Fruit fly (Drosophila melanogaster) ovary, adult (tissue): Measurements from ENCODE around the gene CG43739.

Source experiments
- CG17801 ChIP-seq: fragments of 200-800 bp; optimal IDR thresholded peaks from 2 replicates; lab custom pipeline; 2019; ENCODE audit warnings: missing biosample characterization, mild to moderate bottlenecking, missing genetic modification characterization, moderate library complexity; ENCODE audit not compliant: partially characterized antibody

The CG43739 gene

dm6 chr2L:20913528-20913927 lies 5.2 kb downstream of the CG43739 start:
- TF ChIP-seq CG17801 (GFP tag; lab: Kevin White, UChicago), result no peak

DNA sequence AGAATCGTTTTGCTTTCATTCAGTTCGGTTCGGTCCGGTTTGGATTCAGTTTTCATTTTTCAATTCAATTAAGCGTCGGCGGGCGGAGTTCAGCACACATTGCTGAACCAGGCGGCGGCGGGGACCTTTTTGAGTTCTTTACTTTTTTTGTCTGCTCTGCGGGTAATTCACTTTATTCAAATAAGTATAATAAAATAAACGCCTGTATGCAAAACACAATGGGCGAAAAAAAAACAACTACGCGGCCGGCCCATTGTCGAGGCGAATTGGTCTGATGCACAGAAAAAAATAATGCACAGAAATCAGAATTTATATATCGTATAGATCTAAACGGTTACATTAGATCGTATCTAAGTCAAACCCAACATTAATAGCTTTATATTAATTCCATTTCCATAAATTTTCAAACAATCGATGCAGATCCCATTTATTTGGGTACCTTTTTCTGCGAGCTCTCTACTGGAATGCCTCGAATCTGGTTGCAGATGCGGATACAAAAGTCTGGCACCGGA lies 5.9 kb downstream of the CG43739 start:
- TF ChIP-seq CG17801 (GFP tag; lab: Kevin White, UChicago), result no peak

dm6 chr2L:20911374-20911773 lies 7.4 kb downstream of the CG43739 start:
- no peak for TF ChIP-seq CG17801 (GFP tag; lab: Kevin White, UChicago)

DNA sequence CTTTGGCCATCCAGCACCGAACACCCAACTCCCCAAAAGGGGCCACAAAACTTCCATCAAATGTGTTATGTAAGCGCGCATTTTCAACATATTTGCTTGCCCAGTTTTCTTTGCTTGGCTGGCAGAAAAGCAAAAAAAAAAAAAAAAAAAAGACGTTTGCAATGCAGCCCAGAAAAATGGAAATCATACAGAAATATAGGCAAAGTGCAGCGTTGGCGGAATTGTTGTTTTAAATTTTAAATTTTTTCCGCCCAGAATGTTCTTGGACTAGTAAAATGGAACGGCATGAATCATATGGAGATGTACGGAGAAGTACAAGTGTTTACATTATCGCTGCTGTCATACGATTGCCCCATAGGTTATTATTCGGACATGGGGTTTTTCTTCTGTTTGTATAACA lies 9.4 kb downstream of the CG43739 start:
- TF ChIP-seq CG17801 (GFP tag; lab: Kevin White, UChicago), result peak; percentile 54

DNA sequence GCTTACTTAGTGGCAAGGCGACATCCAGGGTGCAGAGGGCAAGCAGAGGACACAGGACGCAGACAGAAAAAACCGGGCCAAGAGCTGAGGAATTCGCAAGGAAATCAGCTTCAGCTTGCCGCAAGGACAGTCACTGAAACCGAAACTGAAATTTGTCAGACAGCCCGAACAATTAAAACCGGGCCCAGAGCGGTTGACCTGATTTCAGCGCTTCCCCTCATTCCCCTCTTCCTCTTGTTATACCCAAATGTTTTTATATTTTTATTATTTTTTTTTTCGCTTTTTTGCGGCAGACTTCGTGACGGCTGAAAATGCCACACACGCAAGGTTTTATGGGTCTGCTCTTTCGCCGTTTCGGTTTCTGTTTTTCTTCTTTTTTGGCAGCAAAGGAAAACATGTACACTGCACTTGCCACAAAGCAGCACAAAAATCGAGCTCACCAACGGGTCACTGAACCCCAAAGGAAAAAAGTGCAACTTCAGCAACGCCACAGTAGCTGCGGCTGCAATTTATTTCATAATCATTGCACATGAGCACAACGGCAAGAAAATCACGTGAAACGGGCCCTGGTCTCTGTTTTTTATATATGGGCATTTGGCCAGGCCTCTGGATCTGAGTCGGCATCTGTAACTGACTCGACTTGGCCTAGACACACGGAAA lies 10.6 kb downstream of the CG43739 start:
- no peak for TF ChIP-seq CG17801 (GFP tag; lab: Kevin White, UChicago)

dm6 chr2L:20905025-20905424 lies 13.7 kb downstream of the CG43739 start:
- TF ChIP-seq CG17801 (GFP tag; lab: Kevin White, UChicago), result no peak

dm6 chr2L:20904327-20904726 lies 14.4 kb downstream of the CG43739 start:
- TF ChIP-seq CG17801 (GFP tag; lab: Kevin White, UChicago), result no peak

dm6 chr2L:20898478-20899075 lies 20.2 kb downstream of the CG43739 start:
- TF ChIP-seq CG17801 (GFP tag; lab: Kevin White, UChicago), result no peak

- TF ChIP-seq CG17801 (GFP tag; lab: Kevin White, UChicago), result no peak
These were observed 21.9 kb downstream of the CG43739 start for dm6 chr2L:20896681-20897341.

DNA sequence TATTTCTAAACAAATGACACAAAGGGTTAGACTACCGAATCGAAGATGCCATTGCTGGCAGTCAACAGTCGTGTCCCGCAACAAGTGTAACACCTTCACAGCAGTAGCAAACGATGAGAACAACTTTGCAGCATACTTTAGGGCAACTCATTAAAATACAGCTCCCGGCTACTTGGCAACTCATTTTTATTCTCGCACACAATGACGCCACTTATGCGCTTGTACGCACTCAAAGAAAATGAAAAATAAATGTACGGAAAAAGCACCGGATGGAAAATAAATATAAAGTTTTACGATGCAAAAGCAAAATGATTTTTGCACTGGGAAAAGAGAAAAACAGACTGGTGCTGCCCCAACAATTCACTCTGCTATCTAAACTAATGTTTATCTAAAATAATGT lies 27.5 kb downstream of the CG43739 start:
- TF ChIP-seq CG17801 (GFP tag; lab: Kevin White, UChicago), result peak; percentile 47

- TF ChIP-seq CG17801 (GFP tag; lab: Kevin White, UChicago), result no peak
These were observed 28.7 kb downstream of the CG43739 start for dm6 chr2L:20889857-20890606.

dm6 chr2L:20887273-20887672 lies 31.5 kb downstream of the CG43739 start:
- no peak for TF ChIP-seq CG17801 (GFP tag; lab: Kevin White, UChicago)

DNA sequence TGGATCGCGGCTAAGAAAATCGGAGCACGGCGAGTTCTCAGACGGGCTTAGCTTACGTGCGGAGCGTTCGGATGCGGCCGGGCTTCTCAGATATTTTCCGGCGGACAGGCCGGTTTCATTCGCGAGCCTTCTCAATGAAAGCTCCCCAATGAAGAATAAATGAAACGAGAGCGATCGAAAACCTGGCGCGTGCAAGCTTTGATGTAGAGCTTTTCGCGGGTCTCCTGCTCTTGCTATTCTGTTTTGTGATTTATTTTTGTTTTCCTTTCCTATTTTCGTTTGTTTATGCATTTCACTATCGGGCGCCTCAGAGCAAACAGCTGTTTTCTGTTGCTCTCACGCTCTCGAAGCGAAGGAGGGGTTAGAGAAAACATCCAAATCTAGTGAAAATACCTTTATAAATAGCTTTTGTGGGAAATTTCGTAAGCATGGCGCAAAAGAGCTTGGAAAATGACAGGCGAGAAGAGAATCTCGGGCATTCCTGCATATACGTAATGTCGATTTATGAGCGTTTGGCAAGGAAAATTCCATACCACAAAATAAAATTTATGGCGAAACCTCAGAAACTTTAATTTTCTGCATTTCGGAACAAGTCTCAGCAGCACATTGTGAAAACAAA lies 32.7 kb downstream of the CG43739 start:
- TF ChIP-seq CG17801 (GFP tag; lab: Kevin White, UChicago), result no peak

DNA sequence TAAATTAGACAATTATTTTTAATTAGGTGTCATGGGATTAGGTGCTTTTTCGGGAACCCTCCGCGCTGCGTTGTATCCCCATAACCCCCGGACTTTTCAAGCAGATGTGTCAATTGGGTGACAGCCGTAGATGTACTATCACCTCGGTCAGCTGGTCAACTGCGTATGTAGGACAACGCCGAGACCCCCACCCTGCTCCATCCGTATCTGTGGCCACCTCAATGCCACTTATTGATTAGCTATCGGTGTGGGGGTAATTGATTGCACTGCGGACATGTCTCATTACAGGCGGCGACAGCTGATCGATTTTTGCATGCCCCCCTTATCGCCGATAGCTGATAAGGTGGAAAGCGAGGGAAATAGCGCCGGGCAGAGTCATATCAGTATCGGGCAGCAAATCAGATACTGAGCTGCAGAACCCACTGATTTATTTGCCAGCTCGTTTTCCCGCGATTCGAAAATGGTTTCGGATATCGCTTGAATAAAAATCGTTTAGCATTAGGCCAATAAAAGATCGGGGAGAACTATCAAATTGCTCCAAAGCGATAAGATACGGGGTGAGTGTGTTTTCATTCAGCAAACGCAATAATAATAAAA lies 35.0 kb downstream of the CG43739 start:
- TF ChIP-seq CG17801 (GFP tag; lab: Kevin White, UChicago), result no peak
